Fruit fly (Drosophila melanogaster): ENCODE results near the gene U4-U6-60K.

The U4-U6-60K gene

dm6 chr3L:17475979-17476393 is 37.7 kb downstream of the U4-U6-60K start, which contains the start of gene CG34250 (continued):
- TF ChIP-seq NC2β (GFP tag; optimal IDR thresholded peaks at IDR 0.05) (no peak), Max (GFP tag; optimal IDR thresholded peaks at IDR 0.05) (peak; percentile 53), CG10209 (GFP tag; optimal IDR thresholded peaks at IDR 0.05) (peak; percentile 39), ac (GFP tag; optimal IDR thresholded peaks at IDR 0.05) (no peak), CG17328 (GFP tag; IDR thresholded peaks at IDR 0.05) (peak; percentile 21; the same call in 1 of the 2 replicates), CG18476 (GFP tag; optimal IDR thresholded peaks at IDR 0.05) (peak; percentile 39), CG18262 (tag; optimal IDR thresholded peaks at IDR 0.05) (peak; percentile 37), Stat92E (GFP tag; optimal IDR thresholded peaks at IDR 0.05) (peak in 1 of 3 experiments; percentile 72), CG3726 (GFP tag; IDR thresholded peaks at IDR 0.05) (no peak), bsh (GFP tag; optimal IDR thresholded peaks at IDR 0.05) (peak in 1 of 2 experiments; percentile 14), dysf (GFP tag; IDR thresholded peaks at IDR 0.05) (no peak), HmgZ (tag; optimal IDR thresholded peaks at IDR 0.05) (peak; percentile 59), CG1602 (GFP tag; optimal IDR thresholded peaks at IDR 0.05) (peak; percentile 48), CG4617 (GFP tag; optimal IDR thresholded peaks at IDR 0.05; ENCODE audit: borderline replicate concordance) (peak; percentile 74), stwl (tag; optimal IDR thresholded peaks at IDR 0.05) (peak; percentile 83), CG7839 (tag; optimal IDR thresholded peaks at IDR 0.05) (peak; percentile 9), CG4424 (GFP tag; optimal IDR thresholded peaks at IDR 0.05) (peak; percentile 52), CG15601 (tag; optimal IDR thresholded peaks at IDR 0.05) (peak; percentile 58), Bdp1 (GFP tag; optimal IDR thresholded peaks at IDR 0.05) (peak; percentile 11), CG5245 (GFP tag; optimal IDR thresholded peaks at IDR 0.05) (peak; percentile 22), Pdp1 (GFP tag; optimal IDR thresholded peaks at IDR 0.05) (peak in 1 of 2 experiments; percentile 2), CG16813 (GFP tag; IDR thresholded peaks at IDR 0.05; ENCODE audit: partially characterized antibody) (peak; percentile 75), CG9932 (GFP tag; IDR thresholded peaks at IDR 0.05) (peak; percentile 66), CG9797 (GFP tag; optimal IDR thresholded peaks at IDR 0.05) (peak; percentile 52), CG14710 (tag; optimal IDR thresholded peaks at IDR 0.05) (peak; percentile 85), twi (tag; optimal IDR thresholded peaks at IDR 0.05) (peak; percentile 37), gfzf (GFP tag; optimal IDR thresholded peaks at IDR 0.05) (peak; percentile 39), CG6175 (GFP tag; IDR thresholded peaks at IDR 0.05) (no peak), zen2 (GFP tag; IDR thresholded peaks at IDR 0.05; ENCODE audit: partially characterized antibody) (peak; percentile 44; the same call in 2 of the 3 replicates), cas (GFP tag; IDR thresholded peaks at IDR 0.05) (no peak), grau (tag; optimal IDR thresholded peaks at IDR 0.05) (peak; percentile 49), sob (GFP tag; IDR thresholded peaks at IDR 0.05) (peak; percentile 62; the same call in 1 of the 2 replicates), CG5953 (GFP tag; IDR thresholded peaks at IDR 0.05) (no peak), nmo (GFP tag; optimal IDR thresholded peaks at IDR 0.05) (peak; percentile 70), maf-S (GFP tag; optimal IDR thresholded peaks at IDR 0.05) (peak; percentile 5), sug (tag; optimal IDR thresholded peaks at IDR 0.05) (peak; percentile 72), CG8478 (optimal IDR thresholded peaks at IDR 0.05) (no peak), Sry-δ (GFP tag; optimal IDR thresholded peaks at IDR 0.05) (peak; percentile 90), Hr3 (GFP tag; optimal IDR thresholded peaks at IDR 0.05) (peak; percentile 15), CG3838 (GFP tag; optimal IDR thresholded peaks at IDR 0.05) (peak; percentile 28), CG15073 (GFP tag; optimal IDR thresholded peaks at IDR 0.05) (no peak), CG10274 (GFP tag; optimal IDR thresholded peaks at IDR 0.05) (peak; percentile 0), sna (GFP tag; IDR thresholded peaks at IDR 0.05; ENCODE audit: partially characterized antibody) (peak; percentile 76), inv (GFP tag; IDR thresholded peaks at IDR 0.05; ENCODE audit: partially characterized antibody) (peak; percentile 72; the same call in 1 of the 2 replicates), Hsf (GFP tag; optimal IDR thresholded peaks at IDR 0.05) (peak; percentile 44), CG34422 (GFP tag; IDR thresholded peaks at IDR 0.05) (peak; percentile 48; the same call in 1 of the 3 replicates), CG17829 (tag; optimal IDR thresholded peaks at IDR 0.05) (peak; percentile 62), CG30403 (GFP tag; optimal IDR thresholded peaks at IDR 0.05) (peak; percentile 32), hkb (optimal IDR thresholded peaks at IDR 0.05) (peak; percentile 23), hkb (GFP tag; IDR thresholded peaks at IDR 0.05) (no peak; the same call in 1 of the 2 replicates)
